Fruit fly (Drosophila melanogaster): ENCODE results near the gene CG11226.

CG11226 gene

DNA sequence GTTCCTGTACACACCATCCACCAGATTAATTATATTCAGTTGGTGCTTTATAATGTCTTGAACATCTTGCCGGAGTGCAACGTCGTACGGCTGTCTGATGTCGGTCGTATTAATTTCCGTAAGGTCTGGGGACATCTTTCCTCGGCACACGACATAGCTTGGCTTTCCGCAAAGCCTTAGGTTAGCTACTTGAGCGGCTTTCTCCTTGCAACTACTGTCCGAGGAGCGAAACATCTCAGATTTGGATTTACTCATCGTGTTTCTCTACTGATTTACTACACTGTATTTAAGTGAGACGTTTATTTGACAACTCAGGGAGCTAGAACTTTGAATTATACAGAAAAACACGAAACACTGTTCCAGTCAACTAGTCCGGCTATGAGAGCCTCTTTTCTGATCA lies at the start of gene CG11226, which contains the start of gene CG45428:
TSS of gene CG11226 (plus strand) at position 301 of the 400 bp plus-strand sequence.
TSS of gene CG45428 (minus strand) at position 303 of the 400 bp plus-strand sequence.
- TF ChIP-seq crp (GFP tag; optimal IDR thresholded peaks at IDR 0.05) (no peak), CG12219 (GFP tag; optimal IDR thresholded peaks at IDR 0.05) (no peak), yki (optimal IDR thresholded peaks at IDR 0.05) (no peak), E2f2 (GFP tag; IDR thresholded peaks at IDR 0.05) (no peak), Opbp (GFP tag; IDR thresholded peaks at IDR 0.05; ENCODE audit: partially characterized antibody) (no peak), CG33213 (GFP tag; optimal IDR thresholded peaks at IDR 0.05) (no peak), CG10209 (GFP tag; optimal IDR thresholded peaks at IDR 0.05) (no peak), ap (GFP tag; IDR thresholded peaks at IDR 0.05) (no peak), mirr (GFP tag; optimal IDR thresholded peaks at IDR 0.05) (no peak), C15 (GFP tag; IDR thresholded peaks at IDR 0.05) (no peak), CG10543 (GFP tag; optimal IDR thresholded peaks at IDR 0.05) (no peak), CG17385 (GFP tag; optimal IDR thresholded peaks at IDR 0.05) (no peak), onecut (GFP tag; IDR thresholded peaks at IDR 0.05) (no peak), CG6175 (GFP tag; IDR thresholded peaks at IDR 0.05) (no peak), CG30431 (GFP tag; optimal IDR thresholded peaks at IDR 0.05) (no peak), Usf (GFP tag; optimal IDR thresholded peaks at IDR 0.05) (no peak)

- TF ChIP-seq CG3163 (GFP tag; optimal IDR thresholded peaks at IDR 0.05) (peak; percentile 81), CG30020 (tag; optimal IDR thresholded peaks at IDR 0.05) (no peak), rib (GFP tag; IDR thresholded peaks at IDR 0.05) (no peak), Trl (optimal IDR thresholded peaks at IDR 0.05) (peak; percentile 32 to 62), Trl (GFP tag; optimal IDR thresholded peaks at IDR 0.05) (no peak)
Observed at dm6 chr3L:22787947-22788489, 48.9 kb upstream of the CG11226 start, which contains the start of gene CG14448. CG14448 (plus strand) TSS chr3L:22788439.

DNA sequence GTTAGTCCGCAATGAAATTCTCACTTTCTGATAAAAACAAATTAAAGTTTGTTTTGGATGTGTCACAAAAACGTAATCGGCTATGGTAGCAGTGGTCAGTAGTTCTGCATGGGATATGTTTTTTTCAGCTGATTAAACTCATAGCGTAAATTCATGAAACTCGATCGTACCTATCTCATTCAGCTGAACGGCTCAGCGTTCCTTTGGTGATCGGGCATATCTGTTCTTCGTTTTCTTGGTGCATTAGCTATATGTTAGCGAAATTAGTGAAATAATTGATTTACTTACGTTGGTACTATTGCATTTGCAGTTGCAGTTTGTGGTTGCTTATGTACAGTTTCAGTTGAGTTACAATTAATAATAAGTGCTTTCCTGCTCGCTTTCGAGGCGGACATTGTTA lies 45.2 kb upstream of the CG11226 start:
- peak; percentile 94 for TF ChIP-seq CG2199 (GFP tag; IDR thresholded peaks at IDR 0.05)
- TF ChIP-seq pros (GFP tag; optimal IDR thresholded peaks at IDR 0.05), result no peak
- TF ChIP-seq dmrt99B (tag; optimal IDR thresholded peaks at IDR 0.05), result no peak

DNA sequence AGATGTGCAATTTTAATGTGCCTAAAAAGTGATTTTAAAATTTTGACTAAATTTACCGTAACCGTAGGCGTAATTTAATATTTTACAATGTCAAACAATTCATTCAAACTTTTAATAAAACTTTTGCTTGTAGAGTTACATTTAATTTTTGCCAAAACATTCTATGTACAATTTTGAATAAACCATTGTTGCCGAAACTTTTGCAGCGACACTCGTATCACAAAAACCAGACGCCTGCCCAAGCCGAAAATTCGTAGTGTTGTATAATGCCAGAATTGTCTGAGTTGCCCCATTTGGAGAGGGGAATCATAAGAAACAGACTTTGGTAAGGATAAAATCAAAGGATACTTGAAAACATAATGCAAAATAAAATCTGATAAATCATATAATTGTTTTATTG lies 41.3 kb upstream of the CG11226 start:
- TF ChIP-seq stwl (tag; optimal IDR thresholded peaks at IDR 0.05), result peak; percentile 73
- TF ChIP-seq sd (tag; optimal IDR thresholded peaks at IDR 0.05), result no peak
- peak; percentile 69 for TF ChIP-seq CG18476 (GFP tag; optimal IDR thresholded peaks at IDR 0.05)
- no peak for TF ChIP-seq CG2889 (GFP tag; IDR thresholded peaks at IDR 0.05)
- TF ChIP-seq CG10267 (tag; optimal IDR thresholded peaks at IDR 0.05), result peak; percentile 8
- TF ChIP-seq Nf-YA (GFP tag; IDR thresholded peaks at IDR 0.05), result no peak

dm6 chr3L:22801970-22802369 lies 34.9 kb upstream of the CG11226 start:
- TF ChIP-seq CG2712 (tag; optimal IDR thresholded peaks at IDR 0.05) (no peak), nom (GFP tag; optimal IDR thresholded peaks at IDR 0.05) (peak; percentile 52)

- TF ChIP-seq CG15479 (GFP tag; optimal IDR thresholded peaks at IDR 0.05) (peak; percentile 75), cad (GFP tag; optimal IDR thresholded peaks at IDR 0.05) (no peak), hbn (GFP tag; IDR thresholded peaks at IDR 0.05; ENCODE audit: partially characterized antibody) (no peak), tio (GFP tag; optimal IDR thresholded peaks at IDR 0.05) (no peak), schlank (tag; optimal IDR thresholded peaks at IDR 0.05) (no peak), CG3281 (GFP tag; optimal IDR thresholded peaks at IDR 0.05) (no peak), CG8359 (GFP tag; optimal IDR thresholded peaks at IDR 0.05; ENCODE audit: borderline replicate concordance) (no peak), PHDP (tag; optimal IDR thresholded peaks at IDR 0.05) (no peak), ems (GFP tag; optimal IDR thresholded peaks at IDR 0.05) (no peak), CG17568 (GFP tag; optimal IDR thresholded peaks at IDR 0.05) (no peak), dysf (GFP tag; IDR thresholded peaks at IDR 0.05) (0 out of 3 replicates have a peak, but pooled peaks have one; percentile 26), Ets65A (GFP tag) (peak; percentile 5)
Observed at dm6 chr3L:22820190-22820589, 16.7 kb upstream of the CG11226 start.

Data from whole organism, embryonic.